Worm (Caenorhabditis elegans): ENCODE measurements around the gene F53F8.3.

DNA sequence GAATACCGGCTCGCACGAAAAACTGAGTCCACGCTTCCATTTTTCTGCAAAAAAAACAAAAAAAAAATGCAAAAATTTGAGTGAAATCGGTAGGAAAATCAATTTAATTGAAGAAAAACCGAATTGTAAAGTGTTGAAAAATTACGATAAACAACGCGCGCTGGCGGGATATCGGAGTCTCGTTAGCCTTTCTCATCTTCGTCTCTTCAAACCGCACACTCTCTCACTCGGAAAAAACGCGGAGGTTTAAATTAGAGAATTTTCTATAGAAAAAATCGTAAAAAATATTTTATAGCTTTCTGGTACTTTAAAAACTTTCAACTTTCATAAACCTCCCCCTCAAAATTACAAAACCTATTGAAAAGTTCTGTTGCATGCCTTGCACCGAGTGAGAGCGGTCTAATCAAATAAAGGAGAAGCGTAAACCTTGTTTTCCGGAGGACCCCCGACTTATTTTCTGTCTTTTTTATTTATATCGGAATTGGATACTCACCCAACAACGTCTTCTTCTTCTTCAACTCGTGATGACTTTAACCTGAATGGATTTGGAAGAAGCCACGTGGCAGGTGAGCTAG is 14.8 kb upstream of the F53F8.3 start, which contains the start of the genes F53F8.5 and F53F8.6:
- no peak for TF ChIP-seq saeg-2 (GFP tag; IDR thresholded peaks at IDR 0.05)
- no peak for TF ChIP-seq lin-15B (tag; optimal IDR thresholded peaks at IDR 0.05)
- TF ChIP-seq Y48G9A.11 (GFP tag; IDR thresholded peaks at IDR 0.05): peak; percentile 97
- no peak for TF ChIP-seq egl-27 (tag; optimal IDR thresholded peaks at IDR 0.05)
- TF ChIP-seq nhr-237 (tag; optimal IDR thresholded peaks at IDR 0.05): no peak
- TF ChIP-seq skn-1 (tag; optimal IDR thresholded peaks at IDR 0.05): no peak
- no peak for TF ChIP-seq unc-130 (GFP tag; optimal IDR thresholded peaks at IDR 0.05)
- TF ChIP-seq fkh-10 (GFP tag; optimal IDR thresholded peaks at IDR 0.05): no peak
- TF ChIP-seq cey-2 (tag; optimal IDR thresholded peaks at IDR 0.05; ENCODE audit: borderline replicate concordance, insufficient read depth): no peak

Measured in whole organism, L4 larva.